Worm (Caenorhabditis elegans): ENCODE measurements around the gene C12D12.1.

DNA sequence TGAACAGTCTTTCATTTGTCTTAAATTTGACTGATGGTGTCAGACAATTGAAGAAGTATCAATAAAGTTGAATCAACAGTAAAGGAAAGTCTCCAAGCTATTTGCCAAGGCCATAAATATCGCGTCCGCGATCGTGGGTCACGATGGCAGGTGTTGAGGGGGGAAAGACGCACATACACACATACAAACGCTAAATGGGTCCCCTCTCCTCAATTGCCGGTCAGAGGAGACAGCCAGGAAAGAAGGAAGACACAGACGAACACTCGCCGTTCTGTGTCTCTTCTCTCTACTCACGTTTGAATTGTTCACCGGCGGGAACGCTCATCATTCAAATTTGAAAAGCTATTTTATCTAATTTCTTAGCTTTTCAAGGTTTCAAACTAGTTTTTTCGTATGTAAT, 41.8 kb downstream of the C12D12.1 start:
- no peak for TF ChIP-seq ama-1 (optimal IDR thresholded peaks at IDR 0.05)
- no peak for TF ChIP-seq flt-1 (GFP tag; IDR thresholded peaks at IDR 0.05)
- no peak for TF ChIP-seq hnd-1 (tag; optimal IDR thresholded peaks at IDR 0.05)
- no peak for TF ChIP-seq B0310.2 (tag; optimal IDR thresholded peaks at IDR 0.05)
- TF ChIP-seq pes-1 (GFP tag; IDR thresholded peaks at IDR 0.05): no peak
- TF ChIP-seq ets-7 (tag; optimal IDR thresholded peaks at IDR 0.05): no peak
- TF ChIP-seq F13C5.2 (tag; optimal IDR thresholded peaks at IDR 0.05): no peak
